Fruit fly (Drosophila melanogaster) whole organism, prepupa: ENCODE results near the gene Qsox2.

Source experiments
- CG11902 ChIP-seq: fragments of 200-800 bp; sonication (Bioruptor generic); optimal IDR thresholded peaks from 3 replicates; lab custom pipeline; 2016; ENCODE audit warnings: missing biosample characterization, missing genetic modification characterization
- Eip78C ChIP-seq: fragments of 200-800 bp; sonication (Bioruptor generic); peaks from one replicate; lab custom pipeline; 2016; ENCODE audit warnings: missing biosample characterization, missing genetic modification characterization
- acj6 ChIP-seq: fragments of 200-800 bp; sonication (Bioruptor generic); optimal IDR thresholded peaks from 3 replicates; lab custom pipeline; 2016; ENCODE audit warnings: missing biosample characterization, missing genetic modification characterization

DNA sequence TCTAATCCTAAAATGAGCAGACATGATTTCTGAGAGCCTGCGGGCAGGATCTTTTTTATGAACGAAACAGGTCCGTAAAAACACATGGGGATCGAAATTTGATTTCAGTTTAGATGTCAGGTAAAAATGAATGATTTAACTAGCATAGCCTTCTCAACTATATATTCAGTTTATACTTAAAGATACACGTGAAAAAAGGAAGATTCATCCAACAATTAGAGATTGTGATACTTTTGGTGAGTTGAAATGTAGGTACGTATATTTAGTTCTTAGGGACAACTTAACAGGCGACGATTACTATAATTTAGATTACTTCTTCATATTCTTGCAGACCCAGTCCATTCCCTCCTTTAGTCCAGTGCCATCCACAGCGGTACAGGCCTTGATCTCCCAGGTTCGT, 28.1 kb upstream of the Qsox2 start, which contains the start of gene CG17819:
- no peak for TF ChIP-seq CG11902 (GFP tag; lab: Kevin White, UChicago)
- TF ChIP-seq acj6 (GFP tag; lab: Kevin White, UChicago) = no peak
- no peak for TF ChIP-seq Eip78C (GFP tag; lab: Kevin White, UChicago)
